Fruit fly (Drosophila melanogaster): Measurements from ENCODE around the gene TORIP.

The TORIP gene

DNA sequence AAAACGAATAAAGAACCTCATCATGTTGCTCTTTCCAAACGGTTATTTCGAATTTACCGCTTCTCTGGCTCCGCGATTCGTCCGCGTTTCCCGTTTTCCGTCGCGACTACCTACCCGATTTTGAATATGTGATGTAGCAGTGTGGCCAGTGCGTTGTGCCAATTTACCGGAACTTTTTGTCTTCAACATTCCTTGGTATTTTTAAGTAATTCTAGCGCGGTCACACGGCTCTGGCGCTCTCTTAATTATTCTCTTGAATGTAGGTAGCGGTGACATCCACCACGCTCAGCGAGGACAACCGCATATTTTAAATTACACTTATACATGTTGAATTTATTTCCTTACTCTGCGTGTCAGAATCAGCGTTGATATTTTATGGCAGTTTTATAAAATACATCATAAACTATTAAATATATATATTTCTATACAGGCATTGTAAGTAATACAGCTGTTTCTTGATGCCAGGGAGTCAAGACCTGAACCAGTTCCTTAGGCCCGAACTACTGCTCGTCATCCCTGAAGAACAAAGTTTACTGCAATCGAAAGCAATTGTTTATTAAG is 11.4 kb downstream of the TORIP start, which contains the start of the genes CG42637, Gyc76C and SREBP (continued):
- TF ChIP-seq tio (GFP tag; optimal IDR thresholded peaks at IDR 0.05): no peak
- no peak for TF ChIP-seq trh (GFP tag; optimal IDR thresholded peaks at IDR 0.05)
- peak; percentile 43; the same call in 1 of the 2 replicates for TF ChIP-seq stc (GFP tag; IDR thresholded peaks at IDR 0.05)
- no peak for TF ChIP-seq CG13296 (GFP tag; optimal IDR thresholded peaks at IDR 0.05)
- TF ChIP-seq Hey (tag; optimal IDR thresholded peaks at IDR 0.05): no peak
- TF ChIP-seq sima (GFP tag; optimal IDR thresholded peaks at IDR 0.05): no peak
- peak; percentile 60 for TF ChIP-seq CrebB (tag; optimal IDR thresholded peaks at IDR 0.05)
- TF ChIP-seq gsb (GFP tag; IDR thresholded peaks at IDR 0.05): no peak
- TF ChIP-seq sqz (GFP tag; optimal IDR thresholded peaks at IDR 0.05): no peak
- peak; percentile 40; the same call in 1 of the 2 replicates for TF ChIP-seq inv (GFP tag; IDR thresholded peaks at IDR 0.05; ENCODE audit: partially characterized antibody)
- TF ChIP-seq bbx (GFP tag; IDR thresholded peaks at IDR 0.05; ENCODE audit: partially characterized antibody): peak; percentile 54; the same call in 1 of the 2 replicates
- no peak for TF ChIP-seq CG32767 (GFP tag; IDR thresholded peaks at IDR 0.05)
- peak; percentile 19 for TF ChIP-seq CG34376 (GFP tag; optimal IDR thresholded peaks at IDR 0.05)
- TF ChIP-seq CG3838 (GFP tag; optimal IDR thresholded peaks at IDR 0.05): peak; percentile 11
- TF ChIP-seq MBD-R2 (GFP tag; IDR thresholded peaks at IDR 0.05): peak; percentile 44
- no peak for TF ChIP-seq croc (GFP tag; conservative IDR thresholded peaks at IDR 0.05)
- peak; percentile 7 for TF ChIP-seq CG7987 (GFP tag; optimal IDR thresholded peaks at IDR 0.05)
- no peak for TF ChIP-seq ATbp (GFP tag; optimal IDR thresholded peaks at IDR 0.05)
- no peak for TF ChIP-seq CG31365 (tag; optimal IDR thresholded peaks at IDR 0.05)
- no peak for TF ChIP-seq CG30403 (GFP tag; optimal IDR thresholded peaks at IDR 0.05)
- TF ChIP-seq Trl (optimal IDR thresholded peaks at IDR 0.05): peak; percentile 63 to 66
- TF ChIP-seq Trl (GFP tag; optimal IDR thresholded peaks at IDR 0.05): no peak
- peak; percentile 95 for TF ChIP-seq stwl (tag; optimal IDR thresholded peaks at IDR 0.05)
- peak; percentile 47 for TF ChIP-seq Abd-B (GFP tag; optimal IDR thresholded peaks at IDR 0.05)
- TF ChIP-seq CG30020 (tag; optimal IDR thresholded peaks at IDR 0.05): peak; percentile 42
- TF ChIP-seq ase (GFP tag; IDR thresholded peaks at IDR 0.05): no peak
- TF ChIP-seq shn (GFP tag; optimal IDR thresholded peaks at IDR 0.05): no peak
- peak; percentile 47; the same call in 1 of the 2 replicates for TF ChIP-seq Rfx (GFP tag; IDR thresholded peaks at IDR 0.05)
- TF ChIP-seq Bdp1 (GFP tag; optimal IDR thresholded peaks at IDR 0.05): peak; percentile 1
- no peak for TF ChIP-seq Nf-YA (GFP tag; IDR thresholded peaks at IDR 0.05)
- 0 out of 3 replicates have a peak, but pooled peaks have one; percentile 29 for TF ChIP-seq CG11456 (GFP tag; IDR thresholded peaks at IDR 0.05)
- peak; percentile 48 for TF ChIP-seq Dad (GFP tag; optimal IDR thresholded peaks at IDR 0.05)
- 0 out of 3 replicates have a peak, but pooled peaks have one; percentile 45 for TF ChIP-seq HLH4C (GFP tag; IDR thresholded peaks at IDR 0.05; ENCODE audit: partially characterized antibody)
- TF ChIP-seq Antp (GFP tag; optimal IDR thresholded peaks at IDR 0.05): no peak
- TF ChIP-seq Dp (GFP tag; optimal IDR thresholded peaks at IDR 0.05): peak; percentile 84
- peak; percentile 67 for TF ChIP-seq zen (tag; optimal IDR thresholded peaks at IDR 0.05)
- TF ChIP-seq CG14441 (GFP tag; IDR thresholded peaks at IDR 0.05): no peak
- TF ChIP-seq Myb (GFP tag; optimal IDR thresholded peaks at IDR 0.05): peak; percentile 87
- no peak for TF ChIP-seq az2 (GFP tag; optimal IDR thresholded peaks at IDR 0.05)
- TF ChIP-seq CG6175 (GFP tag; IDR thresholded peaks at IDR 0.05): 0 out of 3 replicates have a peak, but pooled peaks have one; percentile 16
- TF ChIP-seq CG1233 (GFP tag; optimal IDR thresholded peaks at IDR 0.05): no peak
- TF ChIP-seq cato (GFP tag; optimal IDR thresholded peaks at IDR 0.05; ENCODE audit: borderline replicate concordance): no peak
- no peak for TF ChIP-seq btn (GFP tag; optimal IDR thresholded peaks at IDR 0.05)
- no peak for TF ChIP-seq Hand (GFP tag; optimal IDR thresholded peaks at IDR 0.05)
- TF ChIP-seq CG10274 (GFP tag; optimal IDR thresholded peaks at IDR 0.05): no peak
- TF ChIP-seq CG14050 (GFP tag; IDR thresholded peaks at IDR 0.05): no peak
- TF ChIP-seq ssp (GFP tag; IDR thresholded peaks at IDR 0.05): no peak
- TF ChIP-seq insv (GFP tag; optimal IDR thresholded peaks at IDR 0.05): peak in 1 of 2 experiments; percentile 21
- peak; percentile 40 for TF ChIP-seq CG12391 (tag; optimal IDR thresholded peaks at IDR 0.05)
- TF ChIP-seq HmgZ (tag; optimal IDR thresholded peaks at IDR 0.05): peak; percentile 63
- peak; percentile 56 for TF ChIP-seq CG17186 (GFP tag; optimal IDR thresholded peaks at IDR 0.05)
